Fruit fly (Drosophila melanogaster) Kc167 (cell line): Measurements from ENCODE around the gene CG4218.

Experiments
- Myc ChIP-seq: fragments of >200 bp; optimal IDR thresholded peaks from 2 replicates; lab custom pipeline; 2017; ENCODE audit warnings: missing external identifiers
- Sin3A ChIP-seq: fragments of >200 bp; optimal IDR thresholded peaks from 2 replicates; lab custom pipeline; 2018; ENCODE audit warnings: missing external identifiers
- h ChIP-seq: fragments of >200 bp; optimal IDR thresholded peaks from 3 replicates; lab custom pipeline; 2018; ENCODE audit warnings: missing external identifiers
- insv ChIP-seq: fragments of >200 bp; optimal IDR thresholded peaks from 3 replicates; lab custom pipeline; 2018; ENCODE audit warnings: missing external identifiers
- psq ChIP-seq: fragments of >200 bp; optimal IDR thresholded peaks from 2 replicates; lab custom pipeline; 2017; ENCODE audit warnings: missing external identifiers
- ttk ChIP-seq: sonication (Bioruptor generic); optimal IDR thresholded peaks from 2 replicates; lab custom pipeline; 2017; ENCODE audit warnings: missing external identifiers

CG4218 gene

DNA sequence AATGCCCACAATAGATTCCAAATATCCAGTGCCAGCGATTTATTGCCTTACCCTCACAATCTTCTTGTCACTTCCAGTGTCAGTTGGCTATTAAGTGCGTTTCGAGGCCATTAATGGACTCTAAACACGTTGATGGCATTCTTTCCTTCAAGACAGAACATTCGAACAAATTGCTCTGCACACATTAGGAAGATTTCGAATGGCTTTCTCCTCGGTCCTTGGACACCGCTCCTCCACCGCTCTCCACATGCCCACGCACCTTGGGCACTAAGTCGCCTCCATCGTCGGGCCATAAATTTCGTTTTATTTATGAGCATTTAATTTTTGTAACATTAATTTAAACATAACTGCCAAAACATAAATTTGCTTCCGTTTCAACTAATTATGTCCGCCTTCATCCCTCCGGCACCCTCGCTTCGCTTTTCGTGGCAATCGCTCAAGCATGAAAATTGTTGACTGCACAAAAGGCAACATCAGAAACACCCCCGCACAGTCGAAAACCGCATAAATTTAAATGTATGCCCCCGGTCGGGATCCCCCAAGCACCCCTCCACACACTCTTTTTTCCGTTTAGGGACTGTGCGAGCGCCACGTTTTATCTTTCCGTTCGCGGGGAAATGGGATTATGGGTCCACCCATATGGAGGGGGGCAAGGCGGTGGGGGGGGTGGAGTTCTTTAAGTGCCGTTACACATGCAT, 12.0 kb downstream of the CG4218 start:
- no peak for TF ChIP-seq Myc (lab: Kevin White, UChicago)
- TF ChIP-seq Sin3A (lab: Kevin White, UChicago): no peak
- no peak for TF ChIP-seq ttk
- TF ChIP-seq psq (lab: Kevin White, UChicago): no peak
- TF ChIP-seq insv (lab: Kevin White, UChicago): no peak
- TF ChIP-seq h (lab: Kevin White, UChicago): no peak

DNA sequence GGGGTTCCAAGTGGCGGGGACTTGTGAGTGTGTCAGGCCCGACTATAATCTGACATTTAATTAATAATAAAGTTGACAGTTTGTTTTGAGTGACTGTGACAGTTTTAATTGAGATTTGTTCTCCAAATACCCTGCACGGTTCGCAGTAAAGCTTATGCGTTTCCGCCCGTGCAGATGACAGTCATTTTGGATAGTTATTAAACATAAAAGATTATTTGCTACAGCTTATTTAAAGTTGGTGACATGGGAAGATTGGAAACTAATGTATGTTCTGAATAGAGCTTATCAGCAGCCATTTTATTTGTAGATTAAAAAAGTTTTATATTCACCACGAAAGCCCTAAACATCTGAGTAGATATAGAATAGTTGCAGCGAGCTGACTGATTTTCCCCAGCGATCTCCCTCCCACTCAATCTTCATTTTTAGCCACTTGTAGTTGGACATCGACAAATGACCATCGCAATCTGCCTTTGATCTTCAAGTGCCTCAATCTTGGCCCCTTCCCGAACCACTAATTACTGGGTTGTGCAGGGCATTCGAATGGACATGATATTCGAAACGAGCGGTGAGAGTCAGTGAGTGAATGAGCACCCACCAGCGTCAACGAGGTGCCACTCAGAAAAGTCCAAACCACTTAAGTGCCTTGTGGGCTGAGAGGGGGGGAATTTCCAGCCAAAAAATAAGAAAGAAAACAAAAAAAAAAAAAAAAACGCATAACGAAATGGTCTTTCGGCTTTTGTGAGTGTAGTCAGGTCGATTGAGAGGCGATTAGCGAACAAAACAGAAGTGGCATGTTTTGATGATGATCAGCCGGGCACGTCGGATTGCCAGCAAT, 15.3 kb downstream of the CG4218 start:
- TF ChIP-seq psq (lab: Kevin White, UChicago): no peak
- no peak for TF ChIP-seq h (lab: Kevin White, UChicago)
- no peak for TF ChIP-seq Sin3A (lab: Kevin White, UChicago)
- no peak for TF ChIP-seq Myc (lab: Kevin White, UChicago)
- no peak for TF ChIP-seq ttk
- no peak for TF ChIP-seq insv (lab: Kevin White, UChicago)

DNA sequence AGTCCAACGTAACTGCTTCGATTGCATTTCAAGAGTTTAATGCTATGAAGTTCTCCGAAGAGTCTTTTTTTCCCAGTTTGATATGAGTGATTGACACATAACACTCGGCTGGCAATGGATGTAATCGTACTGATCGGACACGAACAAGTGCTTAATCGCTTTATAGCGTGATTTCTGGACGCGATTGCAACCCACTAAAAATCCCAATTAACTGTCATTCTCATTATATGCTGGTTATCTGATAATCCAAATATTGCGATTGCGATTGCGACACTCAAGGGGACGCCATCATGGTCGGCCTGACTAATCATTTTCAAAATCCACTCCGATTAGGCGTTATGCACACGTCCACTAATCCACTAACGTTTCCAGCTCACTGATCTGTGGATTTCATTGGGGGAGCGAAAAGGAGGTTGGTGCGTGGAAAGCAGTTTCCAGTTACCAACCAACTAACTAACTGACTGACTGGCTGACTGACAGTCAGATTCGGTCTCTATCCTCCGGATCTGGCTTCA, 16.0 kb downstream of the CG4218 start:
- TF ChIP-seq ttk (no peak), psq (lab: Kevin White, UChicago) (no peak), Sin3A (lab: Kevin White, UChicago) (no peak), insv (lab: Kevin White, UChicago) (no peak), h (lab: Kevin White, UChicago) (no peak), Myc (lab: Kevin White, UChicago) (no peak)

DNA sequence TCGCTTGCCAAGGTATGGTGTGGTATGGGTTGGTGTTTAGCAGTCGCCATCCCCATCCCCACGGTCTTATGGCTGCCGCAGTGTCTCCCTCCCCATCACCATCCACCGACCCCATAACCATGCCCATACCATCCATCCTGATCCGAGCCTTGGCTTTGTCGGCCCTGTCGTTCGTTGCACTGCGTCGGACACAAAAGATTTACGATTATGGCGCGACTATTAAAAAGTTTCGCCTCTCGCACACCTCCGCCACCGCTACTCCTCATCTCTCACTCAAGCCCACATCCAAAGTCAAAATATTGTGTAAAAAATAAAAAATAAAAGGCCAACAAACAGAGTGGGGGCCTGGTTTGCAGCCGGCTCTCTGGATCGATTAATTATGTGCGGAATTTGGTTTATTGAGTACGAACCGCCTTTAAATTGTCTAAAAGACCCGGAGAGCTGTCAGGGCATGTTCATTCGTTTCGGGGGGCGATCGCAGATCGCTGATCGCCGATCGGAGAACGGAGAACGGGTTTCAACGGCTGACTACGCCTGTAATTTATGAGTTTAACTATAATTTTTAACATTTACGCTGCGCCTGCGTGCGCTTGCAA, 17.5 kb downstream of the CG4218 start:
- TF ChIP-seq h (lab: Kevin White, UChicago) (no peak), Sin3A (lab: Kevin White, UChicago) (no peak), Myc (lab: Kevin White, UChicago) (no peak), insv (lab: Kevin White, UChicago) (no peak), ttk (no peak), psq (lab: Kevin White, UChicago) (no peak)

DNA sequence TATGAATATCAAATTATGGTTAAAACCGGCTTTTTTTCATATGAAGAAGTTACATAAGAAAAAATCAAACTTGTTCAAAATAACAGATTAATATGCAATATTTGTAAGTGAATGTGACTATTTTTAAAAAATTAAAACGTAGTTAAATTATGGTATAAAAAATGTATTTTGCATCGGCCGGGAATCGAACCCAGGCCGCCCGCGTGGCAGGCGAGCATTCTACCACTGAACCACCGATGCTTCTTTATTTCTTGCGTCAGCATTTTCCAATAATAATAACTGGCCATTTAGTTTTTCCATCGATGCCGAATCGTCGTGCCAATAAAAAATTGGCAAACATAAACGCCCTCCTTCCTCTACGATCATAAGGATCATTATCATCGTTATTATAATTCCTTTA, 18.2 kb downstream of the CG4218 start:
- TF ChIP-seq Myc (lab: Kevin White, UChicago): no peak
- TF ChIP-seq psq (lab: Kevin White, UChicago): no peak
- TF ChIP-seq insv (lab: Kevin White, UChicago): no peak
- no peak for TF ChIP-seq ttk
- no peak for TF ChIP-seq h (lab: Kevin White, UChicago)
- no peak for TF ChIP-seq Sin3A (lab: Kevin White, UChicago)

DNA sequence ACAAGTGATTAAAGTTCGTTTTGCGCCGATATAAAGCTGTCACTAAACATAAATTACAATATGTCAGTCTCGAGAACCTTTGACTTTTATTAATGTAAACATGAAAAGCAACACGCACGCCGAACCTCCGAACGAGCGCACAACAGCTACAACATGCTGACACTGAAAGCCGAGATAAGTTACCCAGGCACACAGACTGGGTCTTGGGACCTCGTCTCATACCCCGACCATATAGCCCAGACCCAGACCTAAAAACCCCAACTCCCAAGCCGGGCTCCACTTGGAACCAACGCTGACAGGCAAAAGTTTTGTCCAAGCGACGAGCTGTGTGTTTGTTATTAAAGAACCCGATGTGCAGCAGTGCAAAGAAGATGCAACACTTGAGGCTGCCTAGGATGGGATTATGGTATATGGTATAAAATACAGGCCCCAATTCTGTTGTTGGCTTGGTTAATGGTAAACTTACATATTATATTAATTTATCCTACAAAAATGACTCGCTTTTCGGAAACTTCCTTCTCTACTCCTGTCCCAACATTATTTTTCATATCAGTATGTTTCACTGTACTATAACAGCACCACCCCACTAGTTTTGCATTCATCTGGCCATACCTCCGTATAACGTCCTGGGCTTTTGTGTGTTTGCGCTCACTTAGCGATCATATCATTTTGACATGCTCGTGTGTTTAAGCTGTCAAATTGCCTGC, 19.8 kb downstream of the CG4218 start:
- TF ChIP-seq h (lab: Kevin White, UChicago) (no peak), ttk (no peak), Myc (lab: Kevin White, UChicago) (no peak), Sin3A (lab: Kevin White, UChicago) (no peak), insv (lab: Kevin White, UChicago) (no peak), psq (lab: Kevin White, UChicago) (no peak)

DNA sequence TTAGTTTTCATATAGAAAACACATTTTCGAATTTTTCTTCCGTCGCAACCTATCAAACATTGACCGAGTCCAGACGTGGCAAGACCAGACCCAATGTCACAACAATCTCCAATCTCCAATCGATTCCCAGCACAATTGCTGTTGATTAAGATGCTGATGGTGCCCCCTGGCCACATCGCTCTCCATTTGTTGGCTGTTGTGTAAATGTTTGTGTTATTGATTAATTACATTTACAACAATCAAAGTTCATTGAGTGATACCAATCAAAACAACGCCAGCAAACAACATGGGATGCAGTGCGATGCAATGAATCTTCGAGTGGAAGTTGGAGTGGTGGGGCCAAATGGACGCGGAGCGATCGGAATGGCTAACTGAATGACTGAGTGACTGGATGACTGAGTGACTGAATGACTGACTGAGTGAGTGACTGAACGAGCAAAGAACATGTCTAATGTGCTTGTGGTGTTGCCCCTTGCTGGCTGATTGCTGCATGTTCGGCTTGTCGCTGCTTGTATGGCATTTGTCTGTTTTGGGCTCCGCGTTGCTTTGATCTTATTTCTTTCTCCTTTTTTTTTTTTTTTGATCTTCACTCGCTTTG, 21.6 kb downstream of the CG4218 start:
- TF ChIP-seq h (lab: Kevin White, UChicago): no peak

DNA sequence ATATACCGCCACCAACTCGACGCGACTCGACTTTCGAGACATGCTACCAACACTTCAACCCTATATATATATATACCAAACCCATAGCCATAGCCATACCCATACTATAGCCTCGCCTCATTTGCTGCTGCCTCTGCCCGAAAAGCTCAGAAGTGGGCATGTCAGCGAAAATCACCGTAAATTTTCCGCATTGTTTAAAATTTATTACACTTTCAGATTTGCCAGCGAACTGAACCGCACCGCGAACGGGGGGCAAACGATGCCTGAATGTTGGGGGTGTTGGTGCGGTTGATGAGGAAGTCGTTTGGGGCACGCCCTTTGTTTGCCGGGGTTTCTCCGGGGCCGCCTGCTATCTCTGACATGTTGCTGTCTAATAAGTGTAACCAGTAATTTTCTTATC, 24.7 kb downstream of the CG4218 start, which contains the start of gene CG33648:
Gene CG33648, plus strand, starts transcription at position 69 of the 400 bp plus-strand sequence.
- TF ChIP-seq insv (lab: Kevin White, UChicago) (no peak), h (lab: Kevin White, UChicago) (no peak), psq (lab: Kevin White, UChicago) (no peak), ttk (no peak), Myc (lab: Kevin White, UChicago) (no peak), Sin3A (lab: Kevin White, UChicago) (no peak)

DNA sequence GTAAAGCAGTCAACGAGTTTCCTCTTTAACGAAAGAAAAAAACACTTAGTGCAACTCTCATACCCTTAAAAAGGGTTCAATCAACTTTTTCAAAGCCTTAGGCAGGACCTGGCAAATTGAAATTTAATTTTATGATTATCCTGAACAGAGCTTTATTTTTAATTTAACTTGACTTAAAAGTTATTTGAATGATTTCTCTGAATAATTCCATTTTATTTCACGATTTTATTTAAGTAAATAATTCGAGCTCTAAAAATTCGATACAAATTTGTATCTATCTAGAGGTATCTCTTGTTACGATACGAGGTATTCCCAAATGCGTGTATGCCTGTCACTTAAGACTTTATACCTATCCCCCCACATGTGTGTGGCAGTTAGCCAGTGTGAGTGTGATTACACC, 25.2 kb downstream of the CG4218 start:
- no peak for TF ChIP-seq Myc (lab: Kevin White, UChicago)
- no peak for TF ChIP-seq Sin3A (lab: Kevin White, UChicago)
- TF ChIP-seq psq (lab: Kevin White, UChicago): no peak
- TF ChIP-seq ttk: no peak
- TF ChIP-seq h (lab: Kevin White, UChicago): no peak
- no peak for TF ChIP-seq insv (lab: Kevin White, UChicago)

DNA sequence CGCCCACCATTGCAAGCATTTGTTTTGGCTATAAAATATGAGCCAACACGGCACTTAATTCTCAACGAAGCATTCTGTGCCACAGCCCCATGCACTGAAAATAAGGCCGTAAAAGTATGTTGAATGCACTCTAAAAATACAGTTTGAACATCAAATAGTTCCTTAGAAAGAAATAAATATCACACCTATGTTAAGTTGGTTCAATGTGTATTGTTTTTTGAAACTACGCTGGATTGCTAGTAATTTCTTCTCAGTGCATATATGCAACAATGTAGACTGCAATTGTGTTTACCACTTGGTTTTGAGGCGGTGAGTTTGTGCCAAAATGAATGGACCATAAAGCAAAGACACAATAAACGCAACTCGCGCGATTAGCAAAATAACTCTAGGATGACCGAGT, 27.4 kb downstream of the CG4218 start:
- TF ChIP-seq ttk (no peak), psq (lab: Kevin White, UChicago) (no peak), insv (lab: Kevin White, UChicago) (no peak), Sin3A (lab: Kevin White, UChicago) (no peak), h (lab: Kevin White, UChicago) (no peak), Myc (lab: Kevin White, UChicago) (no peak)
